Fruit fly (Drosophila melanogaster) whole organism, embryonic: ENCODE measurements around the gene PIP4K.

Source experiments
- CG16863 ChIP-seq: fragments of 200-800 bp; sonication (Bioruptor generic); optimal IDR thresholded peaks from 3 replicates; lab custom pipeline; 2016; ENCODE audit warnings: missing biosample characterization, missing genetic modification characterization
- CG42726 ChIP-seq: fragments of 200-800 bp; sonication (Bioruptor generic); IDR thresholded peaks from 2 replicates; pipeline ENCODE4 v1.3.6; 2022; ENCODE audit warnings: missing biosample characterization, missing genetic modification characterization; ENCODE audit not compliant: partially characterized antibody
- CG6791 ChIP-seq: fragments of 200-800 bp; sonication (Bioruptor generic); IDR thresholded peaks from 3 replicates; pipeline ENCODE4 v1.3.6; 2022; ENCODE audit warnings: missing biosample characterization, missing genetic modification characterization; ENCODE audit not compliant: partially characterized antibody
- D19B ChIP-seq: fragments of 200-800 bp; sonication (Bioruptor generic); optimal IDR thresholded peaks from 2 replicates; lab custom pipeline; 2017; ENCODE audit warnings: missing biosample characterization, mild to moderate bottlenecking, missing genetic modification characterization
- Doc3 ChIP-seq: fragments of 200-800 bp; sonication (Bioruptor generic); IDR thresholded peaks from 3 replicates; pipeline ENCODE4 v1.3.6; 2022; ENCODE audit warnings: missing biosample characterization, missing genetic modification characterization; ENCODE audit not compliant: partially characterized antibody
- Eip74EF ChIP-seq, 2 experiments: fragments of 200-800 bp in 1 of 2; fragments of >200 bp in 1 of 2; sonication (Bioruptor generic) in 1 of 2; optimal IDR thresholded peaks; 2 replicates each; lab custom pipeline; 2017 to 2019; ENCODE audit warnings: missing biosample characterization in 2 of 2, missing genetic modification characterization in 2 of 2, mild to moderate bottlenecking in 1 of 2, moderate library complexity in 1 of 2
- dmrt11E ChIP-seq: fragments of 200-800 bp; sonication (Bioruptor generic); optimal IDR thresholded peaks from 3 replicates; lab custom pipeline; 2018; ENCODE audit warnings: missing biosample characterization, mild to moderate bottlenecking, missing genetic modification characterization, moderate library complexity
- otp ChIP-seq: fragments of 200-800 bp; sonication (Bioruptor generic); IDR thresholded peaks from 3 replicates; pipeline ENCODE4, ENCODE4 v1.3.6; 2022; ENCODE audit warnings: missing biosample characterization, missing genetic modification characterization
- sisA ChIP-seq: fragments of 200-800 bp; sonication (Bioruptor generic); IDR thresholded peaks from 2 replicates; pipeline ENCODE4 v1.3.6; 2022; ENCODE audit warnings: missing biosample characterization, missing genetic modification characterization

- TF ChIP-seq sisA (GFP tag; lab: Robert Waterston, UW) (no peak), D19B (GFP tag; lab: Kevin White, UChicago) (no peak), Eip74EF (GFP tag; optimal IDR thresholded peaks at IDR 0.05; lab: Kevin White, UChicago) (no peak), Doc3 (GFP tag; lab: Robert Waterston, UW) (no peak), dmrt11E (no peak), CG42726 (no peak), CG16863 (GFP tag; lab: Kevin White, UChicago) (no peak), otp (GFP tag; lab: Robert Waterston, UW) (no peak), CG6791 (GFP tag; lab: Robert Waterston, UW) (no peak)
Measured at dm6 chr4:1238252-1238651, 41.6 kb upstream of the PIP4K start.
